Worm (Caenorhabditis elegans): Measurements from ENCODE around the gene dod-20.

dod-20 gene

DNA sequence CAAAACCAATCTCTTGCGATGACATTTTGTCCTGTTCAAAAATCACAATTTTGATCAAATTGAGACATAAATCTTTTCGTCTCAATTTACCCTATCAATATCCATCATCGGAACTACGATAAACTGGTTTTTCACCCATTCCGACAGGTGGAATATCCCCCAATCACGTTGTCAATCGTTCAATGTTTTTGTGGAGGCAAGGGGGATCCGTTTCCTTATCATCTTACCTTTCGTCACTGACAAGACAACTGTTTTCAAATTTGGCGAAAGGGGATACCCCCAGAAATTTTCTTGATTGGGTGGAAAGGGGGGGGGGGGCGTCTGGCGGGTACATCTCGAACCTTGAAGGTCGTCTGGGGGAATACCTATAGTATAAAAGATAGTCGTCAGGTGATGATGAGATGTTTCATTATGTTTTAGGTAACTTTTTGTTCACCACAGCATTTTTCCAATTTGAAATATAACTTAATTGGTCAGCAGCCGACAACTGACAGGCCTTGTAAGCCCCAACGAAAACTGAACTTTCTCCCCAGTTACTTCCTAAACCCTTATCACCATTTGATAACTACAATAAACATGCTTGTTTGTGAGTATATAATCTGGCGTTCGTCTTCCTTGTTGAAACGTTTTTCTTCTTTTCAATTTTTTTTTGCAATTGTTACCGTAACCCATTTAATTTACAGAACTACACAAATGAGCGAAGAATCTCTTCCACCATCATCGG is 40.8 kb upstream of the dod-20 start, which contains the start of gene ZK6.8:
Gene ZK6.8 (plus strand): TSS at position 682 of the 724 bp plus-strand sequence.
- no peak for TF ChIP-seq ceh-6 (GFP tag; optimal IDR thresholded peaks at IDR 0.05)
- TF ChIP-seq ceh-22 (tag; optimal IDR thresholded peaks at IDR 0.05), result no peak
- TF ChIP-seq hlh-6 (tag; optimal IDR thresholded peaks at IDR 0.05), result no peak
- TF ChIP-seq sox-4 (tag; optimal IDR thresholded peaks at IDR 0.05), result no peak
- TF ChIP-seq zip-5 (tag; optimal IDR thresholded peaks at IDR 0.05), result no peak
- no peak for TF ChIP-seq ceh-31 (tag; optimal IDR thresholded peaks at IDR 0.05)
- TF ChIP-seq pat-9 (tag; optimal IDR thresholded peaks at IDR 0.05), result no peak
- TF ChIP-seq odd-2 (tag; optimal IDR thresholded peaks at IDR 0.05), result no peak
- TF ChIP-seq hlh-13 (GFP tag; optimal IDR thresholded peaks at IDR 0.05), result no peak
- no peak for TF ChIP-seq unc-86 (tag; optimal IDR thresholded peaks at IDR 0.05)
- no peak for TF ChIP-seq mec-3 (tag; optimal IDR thresholded peaks at IDR 0.05; ENCODE audit: borderline replicate concordance)
- TF ChIP-seq gmeb-2 (tag; optimal IDR thresholded peaks at IDR 0.05), result no peak
- TF ChIP-seq K09A11.1 (tag; optimal IDR thresholded peaks at IDR 0.05; ENCODE audit: insufficient read depth), result no peak
- TF ChIP-seq unc-3 (GFP tag; conservative IDR thresholded peaks at IDR 0.05), result no peak
- no peak for TF ChIP-seq unc-3 (tag; optimal IDR thresholded peaks at IDR 0.05)
- TF ChIP-seq eyg-1 (tag; optimal IDR thresholded peaks at IDR 0.05), result no peak
- no peak for TF ChIP-seq nhr-11 (tag; optimal IDR thresholded peaks at IDR 0.05)
- TF ChIP-seq lin-11 (tag; optimal IDR thresholded peaks at IDR 0.05), result no peak

DNA sequence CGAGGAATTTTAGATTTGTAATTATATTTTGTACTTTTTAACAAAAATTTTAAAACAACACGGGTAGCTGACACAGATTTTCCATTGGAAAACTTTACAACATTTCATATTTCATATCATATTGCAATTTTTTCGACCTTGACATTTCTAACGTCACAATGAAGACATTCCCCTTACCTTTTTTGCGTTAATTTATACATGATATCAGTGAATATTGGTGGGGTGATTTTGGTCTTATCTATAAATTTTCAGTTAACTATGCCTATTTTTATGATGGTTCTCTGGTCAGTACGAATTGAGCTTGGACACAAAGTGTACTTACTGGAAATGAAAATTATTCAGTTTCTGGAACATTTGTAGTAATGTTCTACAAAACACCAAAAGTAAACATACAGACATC is 37.7 kb upstream of the dod-20 start:
- TF ChIP-seq ahr-1 (tag; optimal IDR thresholded peaks at IDR 0.05), result no peak
- TF ChIP-seq C38D4.7 (GFP tag; optimal IDR thresholded peaks at IDR 0.05), result no peak
- TF ChIP-seq hlh-13 (GFP tag; optimal IDR thresholded peaks at IDR 0.05), result no peak
- TF ChIP-seq ceh-45 (GFP tag; IDR thresholded peaks at IDR 0.05), result no peak
- no peak for TF ChIP-seq odd-2 (tag; optimal IDR thresholded peaks at IDR 0.05)
- no peak for TF ChIP-seq nhr-11 (tag; optimal IDR thresholded peaks at IDR 0.05)
- no peak for TF ChIP-seq syd-9 (tag; optimal IDR thresholded peaks at IDR 0.05)
- no peak for TF ChIP-seq unc-42 (tag; optimal IDR thresholded peaks at IDR 0.05)
- TF ChIP-seq zip-5 (tag; optimal IDR thresholded peaks at IDR 0.05), result no peak
- no peak for TF ChIP-seq tbx-7 (tag; optimal IDR thresholded peaks at IDR 0.05)
- TF ChIP-seq Y22D7AL.16 (tag; optimal IDR thresholded peaks at IDR 0.05), result no peak
- no peak for TF ChIP-seq nfya-1 (tag; optimal IDR thresholded peaks at IDR 0.05)
- no peak for TF ChIP-seq sdc-2 (tag; optimal IDR thresholded peaks at IDR 0.05)
- no peak for TF ChIP-seq ceh-19 (GFP tag; optimal IDR thresholded peaks at IDR 0.05)
- no peak for TF ChIP-seq pha-2 (tag; optimal IDR thresholded peaks at IDR 0.05)
- no peak for TF ChIP-seq dmd-4 (tag; optimal IDR thresholded peaks at IDR 0.05; ENCODE audit: borderline replicate concordance)

DNA sequence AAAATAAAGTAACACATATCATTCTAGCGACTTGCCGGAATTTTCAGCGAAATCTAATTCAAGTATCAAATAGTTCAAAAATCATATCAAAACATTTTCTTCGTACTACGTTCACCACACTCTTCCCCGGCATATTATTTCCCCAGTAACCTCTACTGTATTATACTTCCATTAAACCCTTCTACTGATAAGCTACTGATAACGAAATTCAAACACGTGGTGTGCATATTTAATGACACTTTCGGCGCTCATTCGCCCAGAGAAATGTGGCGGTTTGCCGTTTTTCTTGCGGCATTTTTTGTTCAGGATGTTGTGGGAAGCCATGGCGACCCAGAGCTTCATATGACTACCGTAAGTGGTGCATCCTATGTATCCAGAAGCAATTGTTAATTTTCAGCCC is 36.7 kb upstream of the dod-20 start, which contains the start of gene lipl-5:
Gene lipl-5 (plus strand): TSS at position 259 of the 400 bp plus-strand sequence.
- TF ChIP-seq elt-2 (tag; optimal IDR thresholded peaks at IDR 0.05) (peak; percentile 59), ceh-19 (GFP tag; optimal IDR thresholded peaks at IDR 0.05) (no peak)

ce11 chrV:388397-388796 is 33.8 kb upstream of the dod-20 start, which contains the start of gene ZK6.6:
ZK6.6 (plus strand) TSS chrV:388697.
- TF ChIP-seq ref-2 (tag; optimal IDR thresholded peaks at IDR 0.05) (no peak), ceh-6 (GFP tag; optimal IDR thresholded peaks at IDR 0.05) (no peak), eyg-1 (tag; optimal IDR thresholded peaks at IDR 0.05) (no peak), C38D4.7 (GFP tag; optimal IDR thresholded peaks at IDR 0.05) (no peak), ets-4 (tag; optimal IDR thresholded peaks at IDR 0.05) (no peak), hlh-6 (tag; optimal IDR thresholded peaks at IDR 0.05) (no peak), ceh-2 (tag; optimal IDR thresholded peaks at IDR 0.05) (no peak), pros-1 (tag; optimal IDR thresholded peaks at IDR 0.05) (no peak), nhr-11 (tag; optimal IDR thresholded peaks at IDR 0.05) (no peak), pha-2 (tag; optimal IDR thresholded peaks at IDR 0.05) (no peak), syd-9 (tag; optimal IDR thresholded peaks at IDR 0.05) (no peak), sdc-2 (tag; optimal IDR thresholded peaks at IDR 0.05) (no peak)

Measured in whole organism, late embryonic.